Worm (Caenorhabditis elegans) whole organism, L3 larva: ENCODE measurements around the gene gsto-1.
A peak's percentile ranks its signal among the peaks of the same experiment; 100 is the strongest.

Experiments used
- R02D3.7 ChIP-seq: fragments of 150-350 bp; optimal IDR thresholded peaks from 2 replicates; lab custom pipeline; 2014; ENCODE audit warnings: missing biosample characterization, missing genetic modification characterization
- ceh-16 ChIP-seq: sonication (generic microtip); optimal IDR thresholded peaks from 2 replicates; lab custom pipeline; 2017; ENCODE audit warnings: missing biosample characterization, missing genetic modification characterization
- ceh-82 ChIP-seq: fragments of 150-350 bp; optimal IDR thresholded peaks from 2 replicates; lab custom pipeline; 2014; ENCODE audit warnings: missing biosample characterization, missing genetic modification characterization
- ceh-9 ChIP-seq: sonication (generic microtip); optimal IDR thresholded peaks from 2 replicates; lab custom pipeline; 2018; ENCODE audit warnings: missing biosample characterization, missing genetic modification characterization
- egl-5 ChIP-seq: fragments of 150-350 bp; optimal IDR thresholded peaks from 2 replicates; lab custom pipeline; 2017; ENCODE audit warnings: missing biosample characterization, missing genetic modification reagents, missing genetic modification characterization, inconsistent platforms
- elt-1 ChIP-seq: fragments of 150-350 bp; optimal IDR thresholded peaks from 2 replicates; lab custom pipeline; 2014; ENCODE audit warnings: missing biosample characterization, missing genetic modification characterization
- elt-2 ChIP-seq: sonication (generic microtip); optimal IDR thresholded peaks from 2 replicates; lab custom pipeline; 2016; ENCODE audit warnings: missing genetic modification reagents, mild to moderate bottlenecking, missing genetic modification characterization, missing compliant biosample characterization
- eor-1 ChIP-seq, 2 experiments: fragments of 150-350 bp; optimal IDR thresholded peaks; 2 replicates each; lab custom pipeline; 2014 to 2018; ENCODE audit warnings: missing biosample characterization in 2 of 2, missing genetic modification characterization in 2 of 2
- fkh-10 ChIP-seq: sonication (generic microtip); optimal IDR thresholded peaks from 2 replicates; lab custom pipeline; 2017; ENCODE audit warnings: missing biosample characterization, missing genetic modification reagents, missing genetic modification characterization
- hmg-11 ChIP-seq: sonication (generic microtip); optimal IDR thresholded peaks from 2 replicates; lab custom pipeline; 2016; ENCODE audit warnings: missing genetic modification characterization, missing compliant biosample characterization
- jun-1 ChIP-seq: fragments of 150-350 bp; optimal IDR thresholded peaks from 2 replicates; lab custom pipeline; 2014; ENCODE audit warnings: missing biosample characterization, missing genetic modification reagents, missing genetic modification characterization
- lin-15B ChIP-seq: fragments of 150-350 bp; optimal IDR thresholded peaks from 2 replicates; lab custom pipeline; 2014; ENCODE audit warnings: missing biosample characterization, missing genetic modification characterization
- mdl-1 ChIP-seq: fragments of 150-350 bp; optimal IDR thresholded peaks from 2 replicates; lab custom pipeline; 2014; ENCODE audit warnings: missing biosample characterization, missing genetic modification characterization
- mml-1 ChIP-seq: fragments of 150-350 bp; sonication (generic microtip); optimal IDR thresholded peaks from 3 replicates; lab custom pipeline; 2014; ENCODE audit warnings: missing biosample characterization, missing genetic modification characterization
- nhr-11 ChIP-seq: fragments of 150-350 bp; optimal IDR thresholded peaks from 2 replicates; lab custom pipeline; 2014; ENCODE audit warnings: missing biosample characterization, missing genetic modification characterization
- nhr-23 ChIP-seq: fragments of 150-350 bp; optimal IDR thresholded peaks from 2 replicates; lab custom pipeline; 2014; ENCODE audit warnings: missing biosample characterization, missing genetic modification reagents, missing genetic modification characterization
- nhr-237 ChIP-seq: fragments of 150-350 bp; optimal IDR thresholded peaks from 2 replicates; lab custom pipeline; 2014; ENCODE audit warnings: missing biosample characterization, missing genetic modification characterization
- nhr-25 ChIP-seq: sonication (generic microtip); optimal IDR thresholded peaks from 2 replicates; lab custom pipeline; 2017; ENCODE audit warnings: missing biosample characterization, missing genetic modification characterization
- nhr-43 ChIP-seq: sonication (generic microtip); optimal IDR thresholded peaks from 2 replicates; lab custom pipeline; 2016; ENCODE audit warnings: mild to moderate bottlenecking, missing genetic modification characterization, missing compliant biosample characterization; ENCODE audit not compliant: poor library complexity, severe bottlenecking
- nhr-67 ChIP-seq: fragments of 150-350 bp; optimal IDR thresholded peaks from 2 replicates; lab custom pipeline; 2014; ENCODE audit warnings: missing biosample characterization, missing genetic modification characterization
- nhr-76 ChIP-seq: fragments of 150-350 bp; sonication (generic microtip); optimal IDR thresholded peaks from 5 replicates; lab custom pipeline; 2014; ENCODE audit warnings: missing biosample characterization, missing genetic modification characterization
- nhr-77 ChIP-seq: fragments of 150-350 bp; optimal IDR thresholded peaks from 2 replicates; lab custom pipeline; 2014; ENCODE audit warnings: missing biosample characterization, missing genetic modification characterization
- pha-4 ChIP-seq: fragments of 150-350 bp; optimal IDR thresholded peaks from 2 replicates; lab custom pipeline; 2014; ENCODE audit warnings: missing biosample characterization, missing genetic modification reagents, missing genetic modification characterization
- pqm-1 ChIP-seq: fragments of 150-350 bp; optimal IDR thresholded peaks from 2 replicates; lab custom pipeline; 2017; ENCODE audit warnings: missing biosample characterization, missing genetic modification characterization, inconsistent platforms
- sea-2 ChIP-seq: fragments of 150-350 bp; sonication (generic microtip); optimal IDR thresholded peaks from 4 replicates; lab custom pipeline; 2014; ENCODE audit warnings: missing biosample characterization, missing genetic modification reagents, missing genetic modification characterization
- skn-1 ChIP-seq: fragments of 150-350 bp; optimal IDR thresholded peaks from 2 replicates; lab custom pipeline; 2014; ENCODE audit warnings: missing biosample characterization, missing genetic modification characterization
- snpc-4 ChIP-seq: fragments of 150-350 bp; optimal IDR thresholded peaks from 2 replicates; lab custom pipeline; 2014; ENCODE audit warnings: missing biosample characterization, missing genetic modification characterization
- tbx-2 ChIP-seq: sonication (generic microtip); optimal IDR thresholded peaks from 2 replicates; lab custom pipeline; 2016; ENCODE audit warnings: mild to moderate bottlenecking, missing genetic modification characterization, missing compliant biosample characterization
- unc-62 ChIP-seq: fragments of 150-350 bp; sonication (generic microtip); optimal IDR thresholded peaks from 4 replicates; lab custom pipeline; 2014; ENCODE audit warnings: missing biosample characterization, missing genetic modification reagents, missing genetic modification characterization
- ztf-11 ChIP-seq: fragments of 150-350 bp; optimal IDR thresholded peaks from 2 replicates; lab custom pipeline; 2014; ENCODE audit warnings: missing biosample characterization, missing genetic modification characterization
- ztf-4 ChIP-seq: fragments of 150-350 bp; optimal IDR thresholded peaks from 2 replicates; lab custom pipeline; 2014; ENCODE audit warnings: missing biosample characterization, missing genetic modification characterization

Gene gsto-1

DNA sequence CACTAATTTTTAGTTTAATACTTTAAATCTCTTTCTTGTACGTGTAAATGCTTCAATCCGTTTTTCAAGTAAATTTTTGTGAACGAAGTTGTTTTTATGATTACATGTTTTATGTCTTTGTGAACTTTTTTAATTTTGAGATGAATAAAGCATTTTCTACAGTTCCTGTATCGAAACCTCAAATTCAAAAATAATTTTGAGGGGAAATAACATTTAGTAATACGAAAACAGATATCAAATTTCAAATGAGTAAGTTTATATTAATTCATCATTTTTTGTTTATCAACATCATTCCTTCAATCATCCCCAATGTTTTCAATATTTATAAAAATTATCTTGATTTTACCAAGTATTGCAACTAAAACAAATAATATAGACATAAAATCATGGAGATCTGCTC lies 9.3 kb downstream of the gsto-1 start, which contains the start of gene C29E4.10:
Gene C29E4.10 (plus strand): TSS at position 301 of the 400 bp plus-strand sequence.
- TF ChIP-seq unc-62 (GFP tag; lab: Kevin White, UChicago): no peak
- TF ChIP-seq mdl-1 (tag; lab: Kevin White, UChicago): no peak
- no peak for TF ChIP-seq skn-1
- TF ChIP-seq nhr-43 (tag; lab: Kevin White, UChicago): no peak
- no peak for TF ChIP-seq hmg-11 (tag; lab: Kevin White, UChicago)
- TF ChIP-seq ceh-9: no peak
- TF ChIP-seq nhr-77 (tag; lab: Kevin White, UChicago): no peak
- no peak for TF ChIP-seq elt-1 (tag; lab: Kevin White, UChicago)
- no peak for TF ChIP-seq snpc-4 (tag; lab: Kevin White, UChicago)
- TF ChIP-seq nhr-76 (tag; lab: Kevin White, UChicago): no peak
- TF ChIP-seq nhr-25 (tag; lab: Kevin White, UChicago): no peak
- TF ChIP-seq nhr-237 (tag; lab: Kevin White, UChicago): no peak
- no peak for TF ChIP-seq tbx-2 (tag; lab: Kevin White, UChicago)
- TF ChIP-seq ztf-11 (tag; lab: Kevin White, UChicago): no peak
- no peak for TF ChIP-seq pqm-1 (tag; lab: Kevin White, UChicago)
- no peak for TF ChIP-seq fkh-10 (GFP tag; lab: Kevin White, UChicago)
- no peak for TF ChIP-seq eor-1 (tag; optimal IDR thresholded peaks at IDR 0.05; lab: Kevin White, UChicago)
- TF ChIP-seq, all 47 proteins: peak for 0

DNA sequence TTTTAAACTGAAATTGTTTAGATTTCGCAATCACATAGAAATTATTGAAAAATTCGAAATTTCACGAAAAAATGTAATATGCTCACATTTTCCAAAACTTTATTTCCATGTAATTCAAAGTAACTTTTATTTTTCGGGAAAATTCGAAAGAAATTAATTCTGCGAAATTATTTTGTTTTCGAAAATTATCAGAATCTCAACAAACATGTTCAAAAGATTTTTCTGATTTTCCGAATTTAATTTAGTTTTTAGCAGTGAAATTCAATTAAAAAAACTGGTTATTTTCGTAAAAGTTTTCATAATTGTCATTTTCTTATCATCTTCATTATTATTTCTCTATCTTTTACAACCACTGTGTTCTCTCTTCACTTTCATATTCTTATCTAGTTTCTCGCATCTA lies 13.6 kb downstream of the gsto-1 start, which contains the start of gene ran-2:
Gene ran-2 (plus strand): TSS at position 301 of the 400 bp plus-strand sequence.
- TF ChIP-seq nhr-67 (tag; lab: Kevin White, UChicago) (no peak), elt-2 (tag; lab: Kevin White, UChicago) (peak; percentile 39)

DNA sequence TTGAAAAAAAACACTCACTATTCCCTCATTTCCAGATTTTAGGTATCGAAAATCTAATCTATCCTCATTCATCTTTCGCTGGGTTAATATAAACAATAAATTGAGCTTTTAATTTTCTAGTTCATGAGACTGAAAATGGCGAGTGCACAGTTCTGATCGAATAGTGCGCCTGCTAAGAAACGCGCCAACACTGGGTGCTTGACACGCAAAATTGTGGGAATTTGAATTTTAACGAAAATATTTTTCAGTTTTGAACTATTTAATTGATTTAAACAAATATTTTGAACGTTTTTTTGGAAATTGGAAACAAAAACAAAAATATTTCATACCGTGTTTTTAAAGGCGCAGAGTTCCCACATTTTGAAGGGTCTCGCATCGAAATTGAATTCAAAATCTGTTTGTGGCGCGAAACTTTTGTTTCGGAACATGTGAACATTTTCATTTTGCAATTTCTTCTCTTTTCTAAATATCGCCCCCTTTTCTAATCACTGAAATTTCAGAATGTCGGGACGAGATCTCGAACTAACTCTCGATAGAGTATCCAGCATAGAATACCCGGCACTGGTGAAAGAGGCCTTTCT lies 18.2 kb downstream of the gsto-1 start, which contains the start of the genes C29E4.13 and npp-15:
Gene C29E4.13 (minus strand): TSS at position 169 of the 581 bp plus-strand sequence.
Gene npp-15 (plus strand): TSS at position 495 of the 581 bp plus-strand sequence.
- TF ChIP-seq lin-15B (peak; percentile 61), egl-5 (no peak), elt-2 (tag; lab: Kevin White, UChicago) (peak; percentile 19), pha-4 (tag; lab: Kevin White, UChicago) (peak; percentile 71), nhr-25 (tag; lab: Kevin White, UChicago) (peak; percentile 8), nhr-43 (tag; lab: Kevin White, UChicago) (no peak), snpc-4 (tag; lab: Kevin White, UChicago) (peak; percentile 10), nhr-23 (peak; percentile 13)
- TF ChIP-seq, all 47 proteins: peak for 6

DNA sequence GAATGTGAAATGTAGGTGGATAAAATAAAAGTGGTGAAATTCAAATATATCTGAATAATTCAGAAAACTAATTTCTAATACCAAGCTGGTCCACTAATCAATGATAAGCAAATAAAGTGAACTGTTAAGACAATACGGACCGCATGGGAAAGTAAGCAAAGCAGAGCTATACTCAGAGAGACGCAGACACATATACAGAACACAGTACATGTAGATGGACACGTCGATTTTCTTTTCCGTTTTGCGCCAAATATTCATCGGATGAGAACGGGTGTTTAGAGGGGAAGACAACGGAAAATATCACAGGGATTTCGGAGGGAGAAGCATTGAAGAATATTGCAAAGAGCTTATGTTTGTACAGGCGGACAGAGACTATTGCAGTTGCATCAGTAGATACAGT lies 20.9 kb downstream of the gsto-1 start:
- TF ChIP-seq sea-2 (GFP tag; lab: Kevin White, UChicago) (no peak), pha-4 (tag; lab: Kevin White, UChicago) (peak; percentile 48), elt-2 (tag; lab: Kevin White, UChicago) (no peak), snpc-4 (tag; lab: Kevin White, UChicago) (peak; percentile 3)
- TF ChIP-seq, all 47 proteins: peak for 2

DNA sequence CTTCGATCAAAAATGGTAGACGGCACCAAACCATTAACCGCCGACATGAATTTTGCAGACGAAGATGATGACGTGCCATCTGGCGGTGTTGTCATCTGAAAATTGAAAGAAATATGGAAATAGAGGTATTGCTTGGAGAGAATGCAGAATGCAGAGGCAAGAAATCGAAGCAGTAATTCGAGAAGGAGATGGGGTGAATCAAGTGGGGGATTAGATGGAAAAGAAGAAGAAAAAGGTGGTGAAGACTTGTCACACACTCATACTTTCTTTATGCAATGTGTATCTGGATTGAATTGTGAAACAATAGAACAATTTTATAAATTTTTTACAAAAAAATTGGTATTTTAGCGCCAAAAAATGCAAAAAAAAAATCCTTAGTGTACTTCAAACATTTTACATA lies 22.0 kb downstream of the gsto-1 start, which contains the start of gene tag-250:
Gene tag-250 (minus strand): TSS at position 101 of the 400 bp plus-strand sequence.
- TF ChIP-seq nhr-77 (tag; lab: Kevin White, UChicago) (no peak), ceh-82 (no peak), ceh-16 (tag; lab: Kevin White, UChicago) (no peak), ztf-4 (tag; lab: Kevin White, UChicago) (no peak), ceh-9 (no peak), jun-1 (tag; lab: Kevin White, UChicago) (no peak), nhr-11 (tag; lab: Kevin White, UChicago) (no peak), hmg-11 (tag; lab: Kevin White, UChicago) (no peak)

DNA sequence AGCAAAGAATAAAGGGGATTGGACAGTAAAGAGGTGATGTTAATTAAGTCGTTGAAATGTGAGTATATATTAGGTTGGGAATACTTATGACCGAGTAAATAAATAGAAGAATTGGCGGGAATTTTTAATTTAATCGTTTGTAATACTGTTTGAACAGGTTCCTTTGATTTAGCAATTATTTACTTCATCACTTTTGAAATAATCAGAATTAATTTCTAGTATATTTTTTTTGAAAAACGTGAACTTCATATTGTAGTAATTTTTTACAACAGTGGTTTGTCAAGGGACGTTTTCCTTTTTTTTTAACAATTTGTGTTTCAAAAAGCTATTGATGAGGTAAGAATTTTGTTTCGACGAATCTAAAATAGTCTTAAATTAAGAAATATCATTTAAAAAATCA lies 24.6 kb downstream of the gsto-1 start, which contains the start of gene C29E4.17:
Gene C29E4.17 (plus strand): TSS at position 301 of the 400 bp plus-strand sequence.
- no peak for TF ChIP-seq lin-15B
- TF ChIP-seq hmg-11 (tag; lab: Kevin White, UChicago): no peak
- no peak for TF ChIP-seq nhr-77 (tag; lab: Kevin White, UChicago)
- no peak for TF ChIP-seq R02D3.7 (tag; lab: Kevin White, UChicago)
- no peak for TF ChIP-seq mml-1 (tag; lab: Kevin White, UChicago)
- no peak for TF ChIP-seq pqm-1 (tag; lab: Kevin White, UChicago)
- no peak for TF ChIP-seq fkh-10 (GFP tag; lab: Kevin White, UChicago)
- no peak for TF ChIP-seq unc-62 (GFP tag; lab: Kevin White, UChicago)
- no peak for TF ChIP-seq mdl-1 (tag; lab: Kevin White, UChicago)
- no peak for TF ChIP-seq nhr-237 (tag; lab: Kevin White, UChicago)
